Worm (Caenorhabditis elegans): Measurements from ENCODE around the gene spp-8.

Gene spp-8

DNA sequence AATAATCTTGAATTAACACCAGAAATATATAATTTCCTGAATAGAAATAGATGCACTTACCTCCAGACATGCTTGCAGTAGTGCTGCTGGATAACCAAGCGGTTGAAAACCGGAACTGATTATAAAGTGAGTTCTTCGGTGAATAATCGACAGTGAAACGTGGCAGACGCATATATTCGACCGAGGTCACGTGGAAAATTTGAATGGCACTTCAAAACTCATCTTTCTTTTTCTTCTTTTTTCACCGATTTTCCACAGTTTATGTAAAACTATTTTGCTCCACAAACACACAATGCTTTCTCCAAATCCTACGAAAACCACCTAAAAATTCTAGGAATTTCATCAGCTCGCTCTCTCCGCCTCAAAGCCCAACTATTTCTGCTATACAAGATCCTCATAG lies 21.3 kb upstream of the spp-8 start, which contains the start of gene ant-1.4:
Gene ant-1.4, minus strand, starts transcription at position 101 of the 400 bp plus-strand sequence.
- TF ChIP-seq T22C8.4 (GFP tag; IDR thresholded peaks at IDR 0.05) (no peak), tab-1 (GFP tag; IDR thresholded peaks at IDR 0.05) (no peak), ref-1 (GFP tag; conservative IDR thresholded peaks at IDR 0.05) (no peak), ztf-23 (GFP tag; IDR thresholded peaks at IDR 0.05) (no peak), cog-1 (tag; optimal IDR thresholded peaks at IDR 0.05) (no peak), med-1 (GFP tag; optimal IDR thresholded peaks at IDR 0.05; ENCODE audit: insufficient read depth) (no peak), flt-1 (GFP tag; IDR thresholded peaks at IDR 0.05) (no peak)

DNA sequence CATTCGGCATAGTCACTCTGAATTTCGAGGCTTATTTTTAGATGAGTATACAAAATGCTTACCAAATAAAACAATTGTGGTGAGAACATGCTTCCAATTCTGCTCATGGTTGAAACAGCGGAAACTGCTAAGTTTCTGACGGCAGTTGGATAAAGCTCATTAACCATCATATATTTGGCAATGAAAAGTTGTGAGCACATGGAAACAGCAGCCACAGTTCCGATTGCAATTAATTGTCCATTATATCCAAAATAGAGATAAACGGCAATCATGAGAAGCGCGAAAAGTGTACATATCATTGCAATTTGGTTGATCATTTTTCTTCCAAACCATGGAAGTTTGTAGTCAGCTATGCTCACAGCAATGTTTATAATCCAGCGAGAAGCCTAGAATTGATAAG lies 20.3 kb upstream of the spp-8 start:
- TF ChIP-seq tab-1 (GFP tag; IDR thresholded peaks at IDR 0.05) (no peak), med-1 (GFP tag; optimal IDR thresholded peaks at IDR 0.05; ENCODE audit: insufficient read depth) (no peak), klf-2 (GFP tag; conservative IDR thresholded peaks at IDR 0.05) (no peak), cog-1 (tag; optimal IDR thresholded peaks at IDR 0.05) (no peak), ztf-23 (GFP tag; IDR thresholded peaks at IDR 0.05) (no peak), T22C8.4 (GFP tag; IDR thresholded peaks at IDR 0.05) (no peak), flt-1 (GFP tag; IDR thresholded peaks at IDR 0.05) (no peak), ztf-29 (GFP tag; IDR thresholded peaks at IDR 0.05) (no peak), ref-1 (GFP tag; conservative IDR thresholded peaks at IDR 0.05) (no peak)

DNA sequence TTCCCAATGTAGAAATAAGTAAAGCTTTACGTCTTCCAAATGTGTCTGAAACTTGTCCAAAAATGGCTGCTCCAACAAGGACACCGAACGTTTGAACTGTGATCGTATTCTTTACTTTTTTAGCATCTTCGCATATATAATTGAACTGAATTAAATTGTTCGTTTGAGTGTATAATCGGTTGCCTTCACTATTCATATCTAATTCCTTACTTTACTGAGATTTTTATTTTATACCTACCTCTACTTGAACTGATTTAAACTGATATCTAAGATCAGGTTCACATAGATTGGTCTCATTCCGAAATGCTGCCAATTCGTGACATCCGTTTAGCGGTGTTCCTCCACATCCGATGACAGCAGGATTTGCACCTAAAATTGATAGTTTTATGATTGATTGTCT lies 19.1 kb upstream of the spp-8 start:
- TF ChIP-seq flt-1 (GFP tag; IDR thresholded peaks at IDR 0.05), result no peak
- no peak for TF ChIP-seq T22C8.4 (GFP tag; IDR thresholded peaks at IDR 0.05)
- TF ChIP-seq tab-1 (GFP tag; IDR thresholded peaks at IDR 0.05), result no peak
- no peak for TF ChIP-seq cog-1 (tag; optimal IDR thresholded peaks at IDR 0.05)
- TF ChIP-seq ztf-23 (GFP tag; IDR thresholded peaks at IDR 0.05), result no peak
- TF ChIP-seq ztf-29 (GFP tag; IDR thresholded peaks at IDR 0.05), result no peak

DNA sequence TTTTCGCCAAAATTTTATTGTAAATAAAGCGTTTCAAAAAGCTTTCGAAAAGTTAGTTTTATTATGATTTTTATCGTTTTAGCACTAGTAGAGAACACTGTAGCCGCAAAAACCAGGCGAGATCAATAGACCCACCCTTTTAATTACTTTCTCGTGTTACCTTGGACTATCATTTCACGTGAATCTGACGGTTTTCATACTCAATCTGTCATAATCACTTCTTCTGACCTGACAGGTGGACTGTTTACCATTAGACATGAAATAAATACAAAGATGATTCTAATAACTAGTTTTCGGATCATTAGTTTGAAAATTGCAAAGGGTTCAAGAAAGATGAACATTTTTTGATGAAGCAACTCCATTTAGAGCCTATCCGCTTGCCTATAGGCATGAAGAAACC lies 18.4 kb upstream of the spp-8 start:
- TF ChIP-seq ztf-29 (GFP tag; IDR thresholded peaks at IDR 0.05), result no peak
- no peak for TF ChIP-seq flt-1 (GFP tag; IDR thresholded peaks at IDR 0.05)
- TF ChIP-seq tab-1 (GFP tag; IDR thresholded peaks at IDR 0.05), result no peak
- no peak for TF ChIP-seq med-1 (GFP tag; optimal IDR thresholded peaks at IDR 0.05; ENCODE audit: insufficient read depth)
- TF ChIP-seq ref-1 (GFP tag; conservative IDR thresholded peaks at IDR 0.05), result no peak
- TF ChIP-seq ztf-23 (GFP tag; IDR thresholded peaks at IDR 0.05), result no peak
- TF ChIP-seq T22C8.4 (GFP tag; IDR thresholded peaks at IDR 0.05), result no peak
- TF ChIP-seq klf-2 (GFP tag; conservative IDR thresholded peaks at IDR 0.05), result no peak
- TF ChIP-seq cog-1 (tag; optimal IDR thresholded peaks at IDR 0.05), result no peak

DNA sequence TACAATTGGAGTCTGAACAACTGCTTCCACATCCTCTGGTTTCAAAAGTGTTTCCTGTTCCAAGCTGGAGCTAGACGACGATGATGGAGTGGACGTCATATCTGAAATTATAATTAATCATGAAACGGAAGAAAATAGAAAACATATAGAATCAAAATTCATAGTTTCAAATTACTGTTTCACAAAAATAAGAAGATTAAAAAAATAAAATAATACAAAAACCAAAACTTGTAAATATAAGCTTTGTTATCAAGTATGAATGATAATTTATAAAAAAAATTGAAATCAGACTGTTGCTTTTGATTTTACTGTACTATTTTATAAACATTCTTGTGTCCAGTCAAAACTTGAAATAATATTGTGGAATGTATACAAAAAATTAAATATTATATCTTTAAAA lies 17.7 kb upstream of the spp-8 start, which contains the start of gene str-176:
Gene str-176, minus strand, starts transcription at position 101 of the 400 bp plus-strand sequence.
- TF ChIP-seq T22C8.4 (GFP tag; IDR thresholded peaks at IDR 0.05) (no peak), ztf-23 (GFP tag; IDR thresholded peaks at IDR 0.05) (no peak), klf-2 (GFP tag; conservative IDR thresholded peaks at IDR 0.05) (no peak), ztf-29 (GFP tag; IDR thresholded peaks at IDR 0.05) (no peak), ref-1 (GFP tag; conservative IDR thresholded peaks at IDR 0.05) (no peak), tab-1 (GFP tag; IDR thresholded peaks at IDR 0.05) (no peak), med-1 (GFP tag; optimal IDR thresholded peaks at IDR 0.05; ENCODE audit: insufficient read depth) (no peak), cog-1 (tag; optimal IDR thresholded peaks at IDR 0.05) (no peak), flt-1 (GFP tag; IDR thresholded peaks at IDR 0.05) (no peak)

DNA sequence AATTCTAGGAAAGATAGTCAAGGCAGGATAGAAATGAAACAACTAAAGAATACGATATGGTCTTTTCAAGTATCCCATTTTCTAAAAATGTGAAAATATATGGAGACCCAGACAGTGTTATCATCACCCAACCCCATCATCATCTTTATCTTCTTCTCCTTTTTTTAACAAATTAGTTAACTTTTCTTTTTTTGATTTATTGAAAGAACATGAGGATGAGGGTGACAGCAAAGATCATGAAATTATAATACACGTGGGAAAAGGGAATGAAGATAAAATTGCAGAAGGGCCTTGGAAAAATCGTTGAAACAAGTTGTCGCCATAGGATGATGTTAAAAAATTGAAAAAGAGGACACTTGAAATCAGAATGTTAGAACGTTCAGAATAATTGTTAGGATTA lies 17.3 kb upstream of the spp-8 start:
- no peak for TF ChIP-seq ref-1 (GFP tag; conservative IDR thresholded peaks at IDR 0.05)
- TF ChIP-seq cog-1 (tag; optimal IDR thresholded peaks at IDR 0.05), result no peak
- TF ChIP-seq tab-1 (GFP tag; IDR thresholded peaks at IDR 0.05), result no peak
- no peak for TF ChIP-seq klf-2 (GFP tag; conservative IDR thresholded peaks at IDR 0.05)
- no peak for TF ChIP-seq ztf-29 (GFP tag; IDR thresholded peaks at IDR 0.05)
- TF ChIP-seq T22C8.4 (GFP tag; IDR thresholded peaks at IDR 0.05), result no peak
- TF ChIP-seq flt-1 (GFP tag; IDR thresholded peaks at IDR 0.05), result no peak
- no peak for TF ChIP-seq ztf-23 (GFP tag; IDR thresholded peaks at IDR 0.05)
- TF ChIP-seq med-1 (GFP tag; optimal IDR thresholded peaks at IDR 0.05; ENCODE audit: insufficient read depth), result no peak

DNA sequence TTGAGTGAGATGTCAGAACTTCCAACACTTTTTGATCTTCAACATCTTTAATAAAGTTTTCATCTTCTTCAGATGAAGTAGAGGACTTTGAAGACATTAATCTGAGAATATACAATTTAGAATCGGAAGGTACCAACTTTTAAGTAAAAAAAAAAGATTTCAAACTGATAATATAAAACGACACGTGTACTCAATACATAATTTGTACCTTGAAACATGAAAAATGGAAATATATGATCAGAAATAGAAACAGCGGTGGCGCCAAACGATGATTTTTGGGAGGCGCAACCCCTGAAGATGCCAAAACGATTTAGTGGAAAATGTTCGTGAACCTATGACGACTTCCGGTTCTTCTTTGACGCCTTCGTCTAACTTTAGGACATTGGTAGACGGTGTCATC lies 9.0 kb upstream of the spp-8 start, which contains the start of gene oat-1:
Gene oat-1, minus strand, starts transcription at position 101 of the 400 bp plus-strand sequence.
- no peak for TF ChIP-seq tab-1 (GFP tag; IDR thresholded peaks at IDR 0.05)
- TF ChIP-seq ztf-23 (GFP tag; IDR thresholded peaks at IDR 0.05), result no peak
- TF ChIP-seq ztf-29 (GFP tag; IDR thresholded peaks at IDR 0.05), result no peak
- no peak for TF ChIP-seq flt-1 (GFP tag; IDR thresholded peaks at IDR 0.05)

DNA sequence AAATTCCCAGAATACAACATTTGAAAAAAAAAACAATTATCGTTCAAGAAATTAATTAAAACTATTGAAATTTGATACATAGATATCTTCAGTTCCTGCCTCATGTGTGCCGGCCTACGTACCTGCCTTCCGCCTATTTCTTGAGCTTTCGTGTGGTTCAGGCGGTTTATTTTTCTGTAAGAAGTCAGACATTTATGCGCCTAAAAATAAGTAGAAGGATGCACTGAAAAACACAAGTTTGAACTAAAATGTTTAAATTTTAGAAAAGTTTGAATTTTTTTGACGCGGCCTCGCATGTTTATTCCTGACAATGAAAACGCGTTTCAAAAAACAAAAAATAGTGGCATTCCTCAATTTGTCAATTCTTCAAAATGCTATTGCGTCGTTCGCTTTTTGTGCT lies 7.7 kb upstream of the spp-8 start, which contains the start of gene C28C12.11:
Gene C28C12.11, plus strand, starts transcription at position 301 of the 400 bp plus-strand sequence.
- TF ChIP-seq flt-1 (GFP tag; IDR thresholded peaks at IDR 0.05) (no peak), cog-1 (tag; optimal IDR thresholded peaks at IDR 0.05) (no peak), T22C8.4 (GFP tag; IDR thresholded peaks at IDR 0.05) (no peak), ref-1 (GFP tag; conservative IDR thresholded peaks at IDR 0.05) (no peak), ztf-23 (GFP tag; IDR thresholded peaks at IDR 0.05) (no peak), med-1 (GFP tag; optimal IDR thresholded peaks at IDR 0.05; ENCODE audit: insufficient read depth) (no peak), ztf-29 (GFP tag; IDR thresholded peaks at IDR 0.05) (no peak), klf-2 (GFP tag; conservative IDR thresholded peaks at IDR 0.05) (no peak), tab-1 (GFP tag; IDR thresholded peaks at IDR 0.05) (no peak)

DNA sequence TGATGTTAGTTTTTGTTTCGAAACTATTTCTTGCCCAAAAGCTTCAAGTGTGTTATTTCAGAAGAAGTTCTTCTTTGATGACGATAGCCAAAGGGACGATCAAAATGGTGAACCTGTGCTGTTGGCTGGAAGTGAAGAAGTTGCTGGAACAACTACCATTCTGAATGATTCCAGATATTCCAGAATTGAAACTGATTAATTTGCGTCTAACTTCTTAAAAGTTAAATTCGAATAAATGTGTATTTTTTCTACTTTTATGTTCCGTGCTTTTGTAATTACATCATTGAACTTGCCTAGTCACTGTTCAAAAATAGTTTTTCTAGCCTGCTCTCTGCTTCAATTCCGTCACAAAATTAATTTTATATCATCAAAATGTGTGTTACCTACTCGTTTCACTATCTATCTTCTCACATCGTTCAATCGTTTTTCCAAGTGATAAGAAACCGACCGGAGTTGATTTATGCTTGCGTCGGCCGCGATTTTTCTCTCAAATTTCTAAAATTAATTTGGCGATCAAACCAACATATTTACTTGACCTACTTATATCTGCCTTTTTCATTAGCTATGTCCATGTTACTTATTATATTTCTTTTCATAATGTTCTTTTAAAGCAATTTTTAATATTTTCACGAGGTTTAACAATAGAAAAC lies 6.3 kb upstream of the spp-8 start:
- TF ChIP-seq klf-2 (GFP tag; conservative IDR thresholded peaks at IDR 0.05), result no peak
- TF ChIP-seq med-1 (GFP tag; optimal IDR thresholded peaks at IDR 0.05; ENCODE audit: insufficient read depth), result no peak
- no peak for TF ChIP-seq ref-1 (GFP tag; conservative IDR thresholded peaks at IDR 0.05)
- no peak for TF ChIP-seq T22C8.4 (GFP tag; IDR thresholded peaks at IDR 0.05)
- no peak for TF ChIP-seq ztf-23 (GFP tag; IDR thresholded peaks at IDR 0.05)
- no peak for TF ChIP-seq ztf-29 (GFP tag; IDR thresholded peaks at IDR 0.05)

DNA sequence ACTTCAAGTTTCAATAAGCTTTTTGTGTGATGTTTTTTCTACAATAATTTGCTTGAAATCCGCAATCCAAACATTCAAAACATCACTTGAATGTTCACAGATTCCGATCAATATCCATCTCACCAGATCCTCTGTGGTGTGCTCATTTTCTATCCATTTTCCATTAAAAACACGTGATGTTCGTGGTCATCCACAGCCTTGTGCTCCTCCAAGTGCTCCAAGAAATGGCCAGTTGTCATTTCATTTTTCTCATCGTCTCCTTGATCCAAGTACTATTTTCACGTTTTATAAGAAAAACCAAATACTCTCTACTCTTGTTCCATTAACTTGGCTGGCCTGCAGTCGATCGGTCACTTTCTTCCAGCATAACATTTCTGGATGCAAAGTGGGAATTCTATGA lies 5.3 kb upstream of the spp-8 start:
- TF ChIP-seq klf-2 (GFP tag; conservative IDR thresholded peaks at IDR 0.05) (no peak), tab-1 (GFP tag; IDR thresholded peaks at IDR 0.05) (no peak), cog-1 (tag; optimal IDR thresholded peaks at IDR 0.05) (no peak), flt-1 (GFP tag; IDR thresholded peaks at IDR 0.05) (no peak), ztf-23 (GFP tag; IDR thresholded peaks at IDR 0.05) (no peak), med-1 (GFP tag; optimal IDR thresholded peaks at IDR 0.05; ENCODE audit: insufficient read depth) (no peak), ztf-29 (GFP tag; IDR thresholded peaks at IDR 0.05) (no peak), T22C8.4 (GFP tag; IDR thresholded peaks at IDR 0.05) (no peak), ref-1 (GFP tag; conservative IDR thresholded peaks at IDR 0.05) (no peak)

Measured in whole organism, midembryonic.